Worm (Caenorhabditis elegans) whole organism, L1 larva: Measurements from ENCODE around the gene C06C3.7.
A peak's percentile ranks its signal among the peaks of the same experiment; 100 is the strongest.

ENCODE experiments used
- C16A3.4 ChIP-seq: fragments of 150-350 bp; optimal IDR thresholded peaks from 2 replicates; lab custom pipeline; 2014; ENCODE audit warnings: missing biosample characterization, missing genetic modification characterization
- blmp-1 ChIP-seq: fragments of 150-350 bp; optimal IDR thresholded peaks from 2 replicates; lab custom pipeline; 2014; ENCODE audit warnings: missing biosample characterization, missing genetic modification characterization
- ceh-82 ChIP-seq, 3 experiments: fragments of 150-350 bp in 1 of 3; sonication (generic microtip) in 2 of 3; optimal IDR thresholded peaks; 2 replicates each; lab custom pipeline; 2014 to 2017; ENCODE audit warnings: missing biosample characterization in 3 of 3, missing genetic modification characterization in 3 of 3
- ceh-88 ChIP-seq: fragments of 200-800 bp; sonication (Bioruptor generic); IDR thresholded peaks from 2 replicates; pipeline ENCODE4 v1.3.6; 2022; ENCODE audit warnings: missing genetic modification characterization, missing compliant biosample characterization
- ceh-90 ChIP-seq: sonication (generic microtip); optimal IDR thresholded peaks from 2 replicates; lab custom pipeline; 2016; ENCODE audit warnings: missing genetic modification characterization, missing compliant biosample characterization
- dpl-1 ChIP-seq, 3 experiments: fragments of 150-350 bp in 2 of 3; sonication (generic microtip) in 1 of 3; optimal IDR thresholded peaks; 2 replicates each; lab custom pipeline; 2014 to 2017; ENCODE audit warnings: missing biosample characterization in 3 of 3, missing genetic modification characterization in 3 of 3, missing genetic modification reagents in 3 of 3
- efl-1 ChIP-seq, 4 experiments: fragments of 150-350 bp; optimal IDR thresholded peaks in 3 of 4; peaks in 1 of 4; 1 replicate in 1 of 4; 2 replicates in 3 of 4; lab custom pipeline; 2014; ENCODE audit warnings: missing biosample characterization in 2 of 4, missing genetic modification characterization in 2 of 4, missing genetic modification reagents in 2 of 4
- egl-27 ChIP-seq, 2 experiments: fragments of 150-350 bp in 1 of 2; sonication (generic microtip); optimal IDR thresholded peaks; 3 replicates each; lab custom pipeline; 2017 to 2018; ENCODE audit warnings: missing biosample characterization in 2 of 2, missing genetic modification characterization in 2 of 2, missing genetic modification reagents in 2 of 2
- elt-3 ChIP-seq, 6 experiments: fragments of 150-350 bp in 1 of 6; sonication (generic microtip); optimal IDR thresholded peaks; 2 replicates each; lab custom pipeline; 2017 to 2018; ENCODE audit warnings: missing biosample characterization in 6 of 6, missing genetic modification characterization in 6 of 6, inconsistent platforms in 1 of 6
- fkh-8 ChIP-seq: sonication (generic microtip); optimal IDR thresholded peaks from 2 replicates; lab custom pipeline; 2016; ENCODE audit warnings: mild to moderate bottlenecking, missing genetic modification characterization, missing compliant biosample characterization
- hlh-17 ChIP-seq: fragments of 200-800 bp; sonication (Bioruptor generic); optimal IDR thresholded peaks from 2 replicates; lab custom pipeline; 2018; ENCODE audit warnings: missing genetic modification characterization, mild to moderate bottlenecking, missing compliant biosample characterization, moderate library complexity, borderline replicate concordance
- hpl-2 ChIP-seq: fragments of 150-350 bp; optimal IDR thresholded peaks from 2 replicates; lab custom pipeline; 2014; ENCODE audit warnings: missing biosample characterization, missing genetic modification reagents, missing genetic modification characterization
- lin-13 ChIP-seq: fragments of 150-350 bp; optimal IDR thresholded peaks from 2 replicates; lab custom pipeline; 2014; ENCODE audit warnings: missing biosample characterization, missing genetic modification reagents, missing genetic modification characterization
- lin-14 ChIP-seq: fragments of 200-800 bp; sonication (Bioruptor generic); optimal IDR thresholded peaks from 2 replicates; lab custom pipeline; 2018; ENCODE audit warnings: mild to moderate bottlenecking, missing genetic modification characterization, moderate library complexity, missing compliant biosample characterization
- lin-15B ChIP-seq: fragments of 150-350 bp; sonication (generic microtip); optimal IDR thresholded peaks from 3 replicates; lab custom pipeline; 2014; ENCODE audit warnings: missing biosample characterization, missing genetic modification characterization
- lin-35 ChIP-seq, 2 experiments: fragments of 150-350 bp; optimal IDR thresholded peaks; 2 replicates each; lab custom pipeline; 2014; ENCODE audit warnings: missing biosample characterization in 2 of 2, missing genetic modification characterization in 2 of 2, missing genetic modification reagents in 2 of 2
- lsy-2 ChIP-seq, 2 experiments: fragments of 150-350 bp; optimal IDR thresholded peaks; 2 replicates each; lab custom pipeline; 2014; ENCODE audit warnings: missing biosample characterization in 2 of 2, missing genetic modification characterization in 2 of 2
- mdl-1 ChIP-seq, 2 experiments: fragments of 150-350 bp; optimal IDR thresholded peaks; 2 replicates each; lab custom pipeline; 2014 to 2017; ENCODE audit warnings: missing biosample characterization in 2 of 2, missing genetic modification characterization in 2 of 2, inconsistent platforms in 1 of 2
- mef-2 ChIP-seq: fragments of 150-350 bp; optimal IDR thresholded peaks from 2 replicates; lab custom pipeline; 2014; ENCODE audit warnings: missing biosample characterization, missing genetic modification characterization
- mep-1 ChIP-seq: fragments of 150-350 bp; optimal IDR thresholded peaks from 2 replicates; lab custom pipeline; 2014; ENCODE audit warnings: missing biosample characterization, missing genetic modification characterization
- nhr-19 ChIP-seq: fragments of 200-800 bp; sonication (Bioruptor generic); conservative IDR thresholded peaks from 2 replicates; pipeline ENCODE4 v1.3.6; 2022; ENCODE audit warnings: missing genetic modification characterization, missing compliant biosample characterization
- nhr-20 ChIP-seq: sonication (generic microtip); optimal IDR thresholded peaks from 2 replicates; lab custom pipeline; 2016; ENCODE audit warnings: mild to moderate bottlenecking, missing genetic modification characterization, missing compliant biosample characterization
- nhr-47 ChIP-seq: sonication (generic microtip); optimal IDR thresholded peaks from 2 replicates; lab custom pipeline; 2016; ENCODE audit warnings: mild to moderate bottlenecking, missing genetic modification characterization, moderate library complexity, missing compliant biosample characterization
- nhr-71 ChIP-seq: sonication (generic microtip); optimal IDR thresholded peaks from 2 replicates; lab custom pipeline; 2016; ENCODE audit warnings: mild to moderate bottlenecking, missing genetic modification characterization, moderate library complexity, missing compliant biosample characterization
- nhr-77 ChIP-seq: fragments of 150-350 bp; optimal IDR thresholded peaks from 2 replicates; lab custom pipeline; 2014; ENCODE audit warnings: missing biosample characterization, missing genetic modification characterization
- nhr-84 ChIP-seq: sonication (generic microtip); optimal IDR thresholded peaks from 2 replicates; lab custom pipeline; 2017; ENCODE audit warnings: missing biosample characterization, missing genetic modification characterization
- nhr-85 ChIP-seq: sonication (generic microtip); peaks from one replicate; lab custom pipeline; 2016; ENCODE audit warnings: missing genetic modification characterization, inconsistent platforms, missing compliant biosample characterization
- nhr-90 ChIP-seq: sonication (generic microtip); optimal IDR thresholded peaks from 2 replicates; lab custom pipeline; 2016; ENCODE audit warnings: mild to moderate bottlenecking, missing genetic modification characterization, missing compliant biosample characterization; ENCODE audit not compliant: poor library complexity
- pag-3 ChIP-seq: sonication (generic microtip); optimal IDR thresholded peaks from 2 replicates; lab custom pipeline; 2017; ENCODE audit warnings: missing genetic modification characterization, mild to moderate bottlenecking, missing compliant biosample characterization, antibody characterized with exemption, borderline replicate concordance; ENCODE audit not compliant: insufficient read depth
- rnt-1 ChIP-seq: sonication (generic microtip); optimal IDR thresholded peaks from 2 replicates; lab custom pipeline; 2016; ENCODE audit warnings: mild to moderate bottlenecking, missing genetic modification characterization, moderate library complexity, missing compliant biosample characterization
- skn-1 ChIP-seq: fragments of 150-350 bp; optimal IDR thresholded peaks from 2 replicates; lab custom pipeline; 2014; ENCODE audit warnings: missing biosample characterization, missing genetic modification characterization
- snu-23 ChIP-seq: sonication (generic microtip); optimal IDR thresholded peaks from 2 replicates; lab custom pipeline; 2016; ENCODE audit warnings: missing genetic modification characterization, missing compliant biosample characterization
- swsn-7 ChIP-seq: sonication (generic microtip); optimal IDR thresholded peaks from 2 replicates; lab custom pipeline; 2016; ENCODE audit warnings: missing genetic modification characterization, missing compliant biosample characterization
- tbx-2 ChIP-seq: sonication (generic microtip); optimal IDR thresholded peaks from 2 replicates; lab custom pipeline; 2016; ENCODE audit warnings: missing genetic modification characterization, missing compliant biosample characterization
- unc-130 ChIP-seq: fragments of 150-350 bp; optimal IDR thresholded peaks from 2 replicates; lab custom pipeline; 2017; ENCODE audit warnings: missing biosample characterization, missing genetic modification characterization, inconsistent platforms
- unc-62 ChIP-seq: fragments of 150-350 bp; optimal IDR thresholded peaks from 2 replicates; lab custom pipeline; 2014; ENCODE audit warnings: missing biosample characterization, missing genetic modification reagents, missing genetic modification characterization
- unc-86 ChIP-seq: sonication (generic microtip); optimal IDR thresholded peaks from 2 replicates; lab custom pipeline; 2016; ENCODE audit warnings: missing genetic modification characterization, missing compliant biosample characterization
- xbp-1 ChIP-seq: sonication (generic microtip); optimal IDR thresholded peaks from 2 replicates; lab custom pipeline; 2016; ENCODE audit warnings: missing genetic modification characterization, missing compliant biosample characterization
- zip-4 ChIP-seq: fragments of 200-800 bp; sonication (Bioruptor generic); optimal IDR thresholded peaks from 2 replicates; lab custom pipeline; 2018; ENCODE audit warnings: mild to moderate bottlenecking, missing genetic modification characterization, moderate library complexity, missing compliant biosample characterization
- ztf-11 ChIP-seq, 2 experiments: sonication (generic microtip); optimal IDR thresholded peaks; 2 replicates each; lab custom pipeline; 2016 to 2017; ENCODE audit warnings: missing genetic modification characterization in 2 of 2, missing biosample characterization in 1 of 2, missing compliant biosample characterization in 1 of 2

The C06C3.7 gene

DNA sequence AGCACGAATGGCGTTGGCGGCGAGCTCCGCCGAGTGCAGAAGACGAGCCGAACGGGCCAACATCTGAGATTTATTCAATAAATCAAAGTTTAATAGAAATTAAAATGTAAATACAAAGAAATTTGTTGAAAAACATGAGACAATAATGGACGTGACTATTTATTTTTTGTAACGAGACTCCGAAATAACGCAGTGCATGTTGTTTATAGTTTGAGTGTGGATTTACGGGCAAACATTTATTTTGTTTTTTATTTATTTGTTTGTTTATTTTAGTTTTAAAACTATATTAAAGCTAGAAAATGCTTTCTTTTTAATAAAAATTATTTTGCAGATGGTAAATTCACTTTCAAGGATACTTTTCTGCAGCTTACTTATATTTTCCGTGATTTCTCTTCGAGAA is 32.7 kb upstream of the C06C3.7 start, which contains the start of the genes sdhb-1 and cup-15:
sdhb-1 (minus strand) TSS at position 63 of the 400 bp plus-strand sequence.
cup-15 (plus strand) TSS at position 332 of the 400 bp plus-strand sequence.
- no peak for TF ChIP-seq mef-2 (tag; lab: Kevin White, UChicago)
- TF ChIP-seq lsy-2 (tag; optimal IDR thresholded peaks at IDR 0.05; lab: Kevin White, UChicago), result peak; percentile 26 to 53
- peak; percentile 13 to 14 for TF ChIP-seq efl-1 (optimal IDR thresholded peaks at IDR 0.05; lab: Kevin White, UChicago)
- TF ChIP-seq efl-1 (GFP tag; optimal IDR thresholded peaks at IDR 0.05 in 1 of 2; lab: Kevin White, UChicago), result no peak
- no peak for TF ChIP-seq nhr-20 (tag; lab: Kevin White, UChicago)
- TF ChIP-seq hlh-17 (GFP tag; lab: Kevin White, UChicago), result no peak
- TF ChIP-seq lin-14 (GFP tag; lab: Kevin White, UChicago), result peak; percentile 27
- peak in 2 of 3 experiments; percentile 0 to 46 for TF ChIP-seq dpl-1 (GFP tag; optimal IDR thresholded peaks at IDR 0.05; lab: Kevin White, UChicago)
- no peak for TF ChIP-seq pag-3 (tag; lab: Kevin White, UChicago)
- no peak for TF ChIP-seq mep-1 (tag; lab: Kevin White, UChicago)
- TF ChIP-seq nhr-71, result peak; percentile 31
- no peak for TF ChIP-seq hpl-2 (GFP tag; lab: Kevin White, UChicago)
- TF ChIP-seq lin-13 (GFP tag; lab: Kevin White, UChicago), result no peak
- no peak for TF ChIP-seq ceh-88 (GFP tag; lab: Robert Waterston, UW)
- no peak for TF ChIP-seq fkh-8 (tag; lab: Kevin White, UChicago)
- peak; percentile 1 for TF ChIP-seq snu-23
- TF ChIP-seq ceh-90 (tag; lab: Kevin White, UChicago), result no peak
- peak; percentile 27 for TF ChIP-seq blmp-1
- TF ChIP-seq lin-35 (GFP tag; optimal IDR thresholded peaks at IDR 0.05; lab: Kevin White, UChicago), result peak in 1 of 2 experiments; percentile 53
- TF ChIP-seq, all 84 proteins: peak for 8

DNA sequence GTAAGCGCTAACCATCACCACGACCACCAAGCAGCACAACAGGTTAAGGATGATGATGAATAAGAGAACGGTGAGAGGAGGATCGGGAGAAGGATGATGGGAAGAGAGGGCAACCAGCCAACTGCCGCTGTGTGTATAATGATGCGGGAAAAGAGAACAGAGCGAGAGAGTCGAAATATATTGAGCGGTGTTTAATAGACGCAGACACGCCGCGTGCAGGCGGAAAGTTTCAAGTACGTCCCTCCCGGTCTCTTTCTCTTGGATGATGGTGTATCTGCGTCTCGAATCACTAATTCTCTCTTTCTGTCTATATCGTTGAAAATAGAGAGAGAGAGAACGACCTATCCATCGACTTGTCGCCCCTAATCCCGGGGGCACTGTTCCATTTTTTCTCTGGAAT is 28.6 kb upstream of the C06C3.7 start:
- TF ChIP-seq unc-62 (GFP tag; lab: Kevin White, UChicago) (no peak), nhr-85 (peak; percentile 79), nhr-19 (peak; percentile 50), snu-23 (peak; percentile 69), lin-15B (tag; lab: Kevin White, UChicago) (no peak), skn-1 (peak; percentile 34), ceh-82 (tag; optimal IDR thresholded peaks at IDR 0.05; lab: Kevin White, UChicago) (peak in 1 of 3 experiments; percentile 8), tbx-2 (tag; lab: Kevin White, UChicago) (peak; percentile 5), elt-3 (tag; optimal IDR thresholded peaks at IDR 0.05; lab: Kevin White, UChicago) (peak in 1 of 6 experiments; percentile 60), blmp-1 (peak; percentile 59), C16A3.4 (tag; lab: Kevin White, UChicago) (peak; percentile 12), fkh-8 (tag; lab: Kevin White, UChicago) (no peak), lin-14 (GFP tag; lab: Kevin White, UChicago) (peak; percentile 91), unc-86 (tag; lab: Kevin White, UChicago) (no peak), nhr-20 (tag; lab: Kevin White, UChicago) (peak; percentile 58), rnt-1 (tag; lab: Kevin White, UChicago) (peak; percentile 50), nhr-71 (peak; percentile 65), mep-1 (tag; lab: Kevin White, UChicago) (peak; percentile 25), efl-1 (optimal IDR thresholded peaks at IDR 0.05; lab: Kevin White, UChicago) (peak; percentile 47 to 49), efl-1 (GFP tag; optimal IDR thresholded peaks at IDR 0.05 in 1 of 2; lab: Kevin White, UChicago) (peak; percentile 11 to 89), ztf-11 (tag; optimal IDR thresholded peaks at IDR 0.05; lab: Kevin White, UChicago) (no peak), xbp-1 (tag; lab: Kevin White, UChicago) (peak; percentile 4), unc-130 (tag; lab: Kevin White, UChicago) (peak; percentile 63), nhr-84 (tag; lab: Kevin White, UChicago) (no peak), lin-35 (GFP tag; optimal IDR thresholded peaks at IDR 0.05; lab: Kevin White, UChicago) (peak; percentile 33 to 48), nhr-47 (tag; lab: Kevin White, UChicago) (peak; percentile 40), swsn-7 (tag; lab: Kevin White, UChicago) (peak; percentile 35), hpl-2 (GFP tag; lab: Kevin White, UChicago) (no peak), mdl-1 (tag; optimal IDR thresholded peaks at IDR 0.05; lab: Kevin White, UChicago) (peak in 1 of 2 experiments; percentile 60), nhr-77 (peak; percentile 38), zip-4 (GFP tag; lab: Kevin White, UChicago) (no peak), lsy-2 (tag; optimal IDR thresholded peaks at IDR 0.05; lab: Kevin White, UChicago) (peak in 1 of 2 experiments; percentile 68), nhr-90 (tag; lab: Kevin White, UChicago) (peak; percentile 3), egl-27 (tag; optimal IDR thresholded peaks at IDR 0.05; lab: Kevin White, UChicago) (peak in 1 of 2 experiments; percentile 51), dpl-1 (GFP tag; optimal IDR thresholded peaks at IDR 0.05; lab: Kevin White, UChicago) (peak in 2 of 3 experiments; percentile 17 to 35)
